Fruit fly (Drosophila melanogaster) ovary, adult (tissue): Measurements from ENCODE around the gene CG13901.
A peak's percentile ranks its signal among the peaks of the same experiment; 100 is the strongest.

Source experiments
- CG17801 ChIP-seq: fragments of 200-800 bp; optimal IDR thresholded peaks from 2 replicates; lab custom pipeline; 2019; ENCODE audit warnings: missing biosample characterization, mild to moderate bottlenecking, missing genetic modification characterization, moderate library complexity; ENCODE audit not compliant: partially characterized antibody

CG13901 gene

dm6 chr3L:820975-821598, 16.5 kb downstream of the CG13901 start:
- no peak for TF ChIP-seq CG17801 (GFP tag; lab: Kevin White, UChicago)

dm6 chr3L:820332-820731, 17.3 kb downstream of the CG13901 start:
- TF ChIP-seq CG17801 (GFP tag; lab: Kevin White, UChicago): peak; percentile 64

dm6 chr3L:819297-819886, 18.2 kb downstream of the CG13901 start:
- TF ChIP-seq CG17801 (GFP tag; lab: Kevin White, UChicago): no peak

dm6 chr3L:818438-819138, 19.0 kb downstream of the CG13901 start:
- TF ChIP-seq CG17801 (GFP tag; lab: Kevin White, UChicago): no peak

- TF ChIP-seq CG17801 (GFP tag; lab: Kevin White, UChicago): no peak
Observed at dm6 chr3L:817708-818107, 19.9 kb downstream of the CG13901 start.

dm6 chr3L:815234-816200, 22.1 kb downstream of the CG13901 start:
- no peak for TF ChIP-seq CG17801 (GFP tag; lab: Kevin White, UChicago)

- no peak for TF ChIP-seq CG17801 (GFP tag; lab: Kevin White, UChicago)
Observed at dm6 chr3L:813911-814310, 23.7 kb downstream of the CG13901 start.

dm6 chr3L:813229-813837, 24.3 kb downstream of the CG13901 start:
- TF ChIP-seq CG17801 (GFP tag; lab: Kevin White, UChicago): no peak

- no peak for TF ChIP-seq CG17801 (GFP tag; lab: Kevin White, UChicago)
Observed at dm6 chr3L:811816-812215, 25.8 kb downstream of the CG13901 start.

- no peak for TF ChIP-seq CG17801 (GFP tag; lab: Kevin White, UChicago)
Observed at dm6 chr3L:810038-810644, 27.5 kb downstream of the CG13901 start.

dm6 chr3L:809538-809805, 28.1 kb downstream of the CG13901 start:
- no peak for TF ChIP-seq CG17801 (GFP tag; lab: Kevin White, UChicago)

- no peak for TF ChIP-seq CG17801 (GFP tag; lab: Kevin White, UChicago)
Observed at dm6 chr3L:808725-809537, 28.7 kb downstream of the CG13901 start.

- no peak for TF ChIP-seq CG17801 (GFP tag; lab: Kevin White, UChicago)
Observed at dm6 chr3L:807456-807855, 30.2 kb downstream of the CG13901 start.
